Worm (Caenorhabditis elegans) whole organism, midembryonic: ENCODE data around the gene M05D6.2.
"Not testable (repeated sequence)": the region's sequence is repeated elsewhere in the genome, so short reads cannot be mapped to it uniquely, and the experiment has no call there.

Experiments used
- T22C8.4 ChIP-seq: fragments of 200-800 bp; sonication (Bioruptor generic); IDR thresholded peaks from 2 replicates; pipeline ENCODE4 v1.3.6; 2022; ENCODE audit warnings: missing genetic modification characterization, missing compliant biosample characterization
- cog-1 ChIP-seq: sonication (generic microtip); optimal IDR thresholded peaks from 2 replicates; lab custom pipeline; 2016; ENCODE audit warnings: missing genetic modification characterization, missing compliant biosample characterization
- flt-1 ChIP-seq: fragments of 200-800 bp; sonication (Bioruptor generic); IDR thresholded peaks from 2 replicates; pipeline ENCODE4 v1.3.6; 2022; ENCODE audit warnings: missing genetic modification characterization, missing compliant biosample characterization
- klf-2 ChIP-seq: fragments of 200-800 bp; sonication (Bioruptor generic); conservative IDR thresholded peaks from 2 replicates; pipeline ENCODE4 v1.3.6; 2022; ENCODE audit warnings: missing genetic modification reagents, missing genetic modification characterization, missing compliant biosample characterization
- med-1 ChIP-seq: sonication (generic microtip); optimal IDR thresholded peaks from 2 replicates; lab custom pipeline; 2017; ENCODE audit warnings: missing genetic modification characterization, mild to moderate bottlenecking, missing compliant biosample characterization, antibody characterized with exemption, missing genetic modification reagents; ENCODE audit not compliant: insufficient read depth
- ref-1 ChIP-seq: fragments of 200-800 bp; sonication (Bioruptor generic); conservative IDR thresholded peaks from 2 replicates; pipeline ENCODE4 v1.3.6; 2022; ENCODE audit warnings: missing genetic modification reagents, missing genetic modification characterization, missing compliant biosample characterization
- tab-1 ChIP-seq: fragments of 200-800 bp; sonication (Bioruptor generic); IDR thresholded peaks from 2 replicates; pipeline ENCODE4 v1.3.6; 2022; ENCODE audit warnings: missing genetic modification characterization, missing compliant biosample characterization
- ztf-23 ChIP-seq: fragments of 200-800 bp; sonication (Bioruptor generic); IDR thresholded peaks from 2 replicates; pipeline ENCODE4 v1.3.6; 2022; ENCODE audit warnings: missing genetic modification reagents, missing genetic modification characterization, missing compliant biosample characterization
- ztf-29 ChIP-seq: fragments of 200-800 bp; sonication (Bioruptor generic); IDR thresholded peaks from 2 replicates; pipeline ENCODE4 v1.3.6; 2022; ENCODE audit warnings: missing genetic modification reagents, missing genetic modification characterization, missing compliant biosample characterization

The M05D6.2 gene

DNA sequence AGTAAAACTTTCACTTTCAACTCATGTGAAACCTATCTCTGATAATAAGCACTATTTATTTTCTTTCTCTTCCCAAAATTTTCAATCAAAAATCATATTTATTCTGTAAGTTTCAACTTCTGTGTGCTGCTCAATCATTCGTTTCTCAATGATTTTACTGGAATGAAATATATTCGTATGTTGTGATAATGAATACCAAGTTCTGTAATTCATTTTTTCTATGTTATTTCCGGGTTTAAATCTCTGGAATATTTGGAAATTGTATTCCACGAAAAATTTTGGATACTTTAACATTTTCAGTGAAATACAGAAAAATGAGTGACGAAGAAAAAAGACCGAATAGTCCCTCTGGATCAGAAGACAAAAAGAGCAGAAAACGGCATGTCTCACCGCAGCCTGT, at the start of gene M05D6.2:
TSS of gene M05D6.2 (plus strand) at position 301 of the 400 bp plus-strand sequence.
- no peak for TF ChIP-seq klf-2 (GFP tag; lab: Robert Waterston, UW)
- TF ChIP-seq ref-1 (GFP tag; lab: Robert Waterston, UW): no peak
- no peak for TF ChIP-seq tab-1 (GFP tag; lab: Robert Waterston, UW)
- TF ChIP-seq ztf-29 (GFP tag; lab: Robert Waterston, UW): no peak
- no peak for TF ChIP-seq med-1 (GFP tag; lab: Kevin White, UChicago)
- no peak for TF ChIP-seq ztf-23 (GFP tag; lab: Robert Waterston, UW)
- TF ChIP-seq T22C8.4 (GFP tag; lab: Robert Waterston, UW): no peak
- TF ChIP-seq cog-1 (tag; lab: Kevin White, UChicago): no peak

DNA sequence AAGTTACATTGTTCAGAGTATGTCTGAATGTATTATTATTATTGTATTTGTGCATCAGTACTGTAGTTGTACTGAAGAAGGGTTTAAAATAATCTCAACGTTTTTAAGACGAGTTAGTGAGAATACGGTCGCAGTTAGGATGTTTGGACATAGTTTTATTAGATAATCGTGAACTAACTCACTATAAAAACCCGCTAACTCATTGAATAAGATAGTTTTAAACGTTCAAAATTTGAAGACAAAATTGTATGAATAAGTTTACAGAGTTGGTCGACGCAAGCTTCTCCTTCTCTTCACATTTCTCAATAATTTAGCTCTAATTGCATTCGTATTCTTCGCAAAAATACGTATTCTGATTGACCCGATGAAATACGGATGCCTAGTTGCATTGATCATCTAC, 48.9 kb upstream of the M05D6.2 start:
- TF ChIP-seq flt-1 (no peak), cog-1 (tag; lab: Kevin White, UChicago) (no peak), ref-1 (GFP tag; lab: Robert Waterston, UW) (no peak), ztf-29 (GFP tag; lab: Robert Waterston, UW) (no peak), klf-2 (GFP tag; lab: Robert Waterston, UW) (no peak), ztf-23 (GFP tag; lab: Robert Waterston, UW) (no peak), med-1 (GFP tag; lab: Kevin White, UChicago) (no peak), T22C8.4 (GFP tag; lab: Robert Waterston, UW) (no peak), tab-1 (GFP tag; lab: Robert Waterston, UW) (no peak)

DNA sequence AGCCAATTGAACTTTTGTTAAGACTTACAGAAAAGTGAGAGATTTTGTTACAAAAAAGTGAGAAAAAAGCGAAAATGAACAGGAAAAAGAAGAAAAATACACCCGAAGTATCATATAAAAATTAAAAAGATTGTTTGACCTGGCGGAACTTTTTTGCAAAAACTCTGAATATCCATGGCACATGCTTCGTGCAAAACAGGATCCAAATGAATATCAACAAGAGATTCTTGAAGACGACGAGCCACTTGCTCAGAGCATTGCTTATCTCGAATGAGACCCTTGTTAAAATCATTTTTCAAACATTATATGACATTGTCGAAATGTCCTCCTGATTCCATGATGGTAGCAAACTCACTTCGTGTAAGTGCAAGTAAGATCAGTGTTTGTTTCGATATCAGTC, 48.1 kb upstream of the M05D6.2 start, which contains the start of gene F14E5.8:
TSS of gene F14E5.8 (plus strand) at position 301 of the 400 bp plus-strand sequence.
- TF ChIP-seq cog-1 (tag; lab: Kevin White, UChicago); ztf-23 (GFP tag; lab: Robert Waterston, UW); ref-1 (GFP tag; lab: Robert Waterston, UW): not testable (repeated sequence)

DNA sequence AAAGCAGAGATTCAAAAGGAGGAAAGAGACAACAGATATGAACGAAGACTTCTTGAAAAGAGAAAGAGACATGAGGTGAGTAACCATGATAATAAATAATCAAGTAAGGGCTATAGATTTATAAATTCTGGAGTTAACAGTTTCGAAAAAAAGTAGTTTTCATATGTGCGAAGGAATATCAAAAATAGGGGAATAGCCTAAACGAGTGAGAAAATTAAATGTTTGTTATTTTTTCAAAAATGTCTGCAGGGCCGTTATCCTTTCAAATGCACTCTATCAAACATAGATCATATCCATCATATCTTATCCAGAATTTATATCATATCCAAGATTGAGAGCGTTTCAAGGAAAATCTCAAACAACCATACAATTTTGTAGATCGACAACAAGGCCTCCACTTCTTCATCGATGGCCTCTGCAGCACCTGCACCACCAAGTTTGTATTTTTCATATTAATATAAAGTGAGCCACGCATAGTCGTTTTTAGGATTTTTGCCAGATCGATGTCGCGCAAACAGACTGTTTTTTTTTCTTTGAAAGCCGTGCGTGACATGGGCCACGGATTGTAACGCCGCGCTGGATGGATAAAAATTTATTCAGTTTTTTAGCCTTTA, 47.0 kb upstream of the M05D6.2 start:
- TF ChIP-seq med-1 (GFP tag; lab: Kevin White, UChicago) (no peak), cog-1 (tag; lab: Kevin White, UChicago) (no peak), klf-2 (GFP tag; lab: Robert Waterston, UW) (no peak), tab-1 (GFP tag; lab: Robert Waterston, UW) (no peak), ztf-29 (GFP tag; lab: Robert Waterston, UW) (no peak), T22C8.4 (GFP tag; lab: Robert Waterston, UW) (no peak), ztf-23 (GFP tag; lab: Robert Waterston, UW) (no peak), ref-1 (GFP tag; lab: Robert Waterston, UW) (no peak), flt-1 (no peak)

DNA sequence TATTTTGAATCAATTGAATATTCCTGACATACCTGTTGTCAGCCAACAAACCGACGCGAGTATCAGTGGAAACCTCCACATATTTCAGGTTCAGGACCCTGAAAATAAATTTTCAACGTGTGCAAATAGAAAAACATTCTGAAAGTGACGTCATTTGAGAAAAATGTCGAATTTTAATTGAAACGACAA, 39.3 kb upstream of the M05D6.2 start, which contains the start of gene F14E5.2:
TSS of gene F14E5.2 (minus strand) at position 101 of the 189 bp plus-strand sequence.
- TF ChIP-seq tab-1 (GFP tag; lab: Robert Waterston, UW) (no peak), ref-1 (GFP tag; lab: Robert Waterston, UW) (no peak), med-1 (GFP tag; lab: Kevin White, UChicago) (no peak), flt-1 (no peak), T22C8.4 (GFP tag; lab: Robert Waterston, UW) (no peak), ztf-29 (GFP tag; lab: Robert Waterston, UW) (no peak), klf-2 (GFP tag; lab: Robert Waterston, UW) (no peak)

DNA sequence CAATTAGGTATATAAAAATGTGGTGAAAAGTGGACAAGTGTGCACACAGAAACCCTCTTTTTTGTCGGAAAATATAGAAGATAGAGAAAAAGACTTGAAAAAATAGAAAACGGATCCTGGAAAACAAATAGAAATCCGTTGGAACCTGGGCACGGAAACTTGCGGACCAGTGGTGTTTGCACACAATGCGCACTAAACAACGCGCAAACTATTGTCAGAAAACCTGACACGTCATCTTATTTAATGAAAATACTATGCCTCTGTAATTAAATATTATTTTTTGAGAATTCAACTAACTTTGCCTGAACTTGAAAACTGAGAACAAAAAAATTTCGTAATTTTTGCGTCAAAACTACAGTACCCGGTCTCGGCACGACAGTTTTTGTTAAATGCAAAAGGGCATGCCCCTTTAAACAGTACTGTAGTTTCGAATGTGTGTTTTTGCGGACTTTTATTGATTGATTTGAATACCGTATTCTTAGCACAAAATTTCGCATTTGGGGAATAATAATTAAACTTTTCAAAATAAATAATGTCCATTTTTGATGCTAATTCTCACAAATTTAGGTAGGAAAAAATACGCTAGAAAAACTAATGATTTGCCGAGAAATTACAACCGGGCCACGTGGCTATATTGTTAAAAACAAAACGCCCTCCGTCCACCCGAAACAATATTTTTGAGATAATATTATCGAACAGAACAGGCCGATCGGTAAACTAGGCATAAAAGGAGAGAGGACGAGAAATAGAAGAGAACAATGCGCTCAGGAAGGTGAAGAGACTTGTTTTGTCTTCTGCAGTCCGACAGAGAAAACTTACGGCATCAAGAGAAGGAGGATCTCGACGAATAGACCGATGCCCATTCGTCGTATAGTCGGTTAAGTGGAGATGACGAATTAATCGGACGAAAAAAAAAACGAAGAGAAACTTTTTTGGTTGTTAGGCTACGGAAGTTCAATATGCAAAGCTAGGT, 38.7 kb upstream of the M05D6.2 start:
- no peak for TF ChIP-seq klf-2 (GFP tag; lab: Robert Waterston, UW)
- TF ChIP-seq ztf-23 (GFP tag; lab: Robert Waterston, UW): no peak
- TF ChIP-seq flt-1: no peak
- TF ChIP-seq cog-1 (tag; lab: Kevin White, UChicago): no peak
- no peak for TF ChIP-seq ztf-29 (GFP tag; lab: Robert Waterston, UW)
- no peak for TF ChIP-seq ref-1 (GFP tag; lab: Robert Waterston, UW)
- no peak for TF ChIP-seq T22C8.4 (GFP tag; lab: Robert Waterston, UW)
- TF ChIP-seq tab-1 (GFP tag; lab: Robert Waterston, UW): no peak
- TF ChIP-seq med-1 (GFP tag; lab: Kevin White, UChicago): no peak

DNA sequence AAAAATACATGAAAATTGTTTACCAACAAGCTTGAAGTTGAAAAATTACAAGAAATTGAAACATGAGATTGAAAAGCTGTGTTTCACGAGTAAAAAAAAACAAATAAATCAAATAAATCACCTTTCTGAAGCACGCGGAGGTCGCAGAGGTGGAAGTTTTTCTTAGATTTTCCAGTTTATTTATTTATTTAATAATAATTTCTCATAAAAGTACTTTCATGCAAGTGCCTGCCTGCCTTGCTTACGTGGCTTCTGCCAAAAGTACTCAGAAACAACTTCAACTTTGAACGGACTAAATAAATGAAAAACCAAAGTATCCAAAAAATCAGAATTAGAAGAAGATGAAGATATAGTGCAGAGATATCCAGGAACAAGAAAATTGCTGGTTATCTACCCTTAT, 36.0 kb upstream of the M05D6.2 start, which contains the start of gene acp-2:
TSS of gene acp-2 (minus strand) at position 101 of the 400 bp plus-strand sequence.
- TF ChIP-seq cog-1 (tag; lab: Kevin White, UChicago): no peak
- no peak for TF ChIP-seq ztf-29 (GFP tag; lab: Robert Waterston, UW)
- TF ChIP-seq med-1 (GFP tag; lab: Kevin White, UChicago): no peak
- no peak for TF ChIP-seq ref-1 (GFP tag; lab: Robert Waterston, UW)
- no peak for TF ChIP-seq T22C8.4 (GFP tag; lab: Robert Waterston, UW)
- no peak for TF ChIP-seq tab-1 (GFP tag; lab: Robert Waterston, UW)
- TF ChIP-seq flt-1: no peak
- no peak for TF ChIP-seq klf-2 (GFP tag; lab: Robert Waterston, UW)
- TF ChIP-seq ztf-23 (GFP tag; lab: Robert Waterston, UW): no peak

DNA sequence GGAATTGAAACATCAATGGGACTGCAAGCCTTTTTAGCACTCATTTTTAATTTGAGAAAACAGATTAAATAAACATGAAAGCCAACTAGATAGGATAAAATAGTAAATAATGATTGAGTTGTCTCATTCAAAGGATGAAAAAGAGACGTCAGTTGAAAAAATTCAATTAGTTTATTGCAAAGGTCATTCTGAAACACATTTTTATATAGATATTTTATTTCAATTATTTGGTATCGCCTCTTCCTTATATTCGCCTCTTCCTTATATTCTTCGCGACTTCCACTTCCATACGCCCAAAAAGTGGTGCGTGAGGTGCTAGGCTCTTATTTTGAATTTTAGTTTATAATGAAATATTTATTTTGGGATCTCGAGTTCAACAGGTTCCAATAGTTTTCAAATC, 32.9 kb upstream of the M05D6.2 start, which contains the start of gene acp-4:
TSS of gene acp-4 (minus strand) at position 101 of the 400 bp plus-strand sequence.
- no peak for TF ChIP-seq ref-1 (GFP tag; lab: Robert Waterston, UW)
- no peak for TF ChIP-seq flt-1
- TF ChIP-seq tab-1 (GFP tag; lab: Robert Waterston, UW): no peak

DNA sequence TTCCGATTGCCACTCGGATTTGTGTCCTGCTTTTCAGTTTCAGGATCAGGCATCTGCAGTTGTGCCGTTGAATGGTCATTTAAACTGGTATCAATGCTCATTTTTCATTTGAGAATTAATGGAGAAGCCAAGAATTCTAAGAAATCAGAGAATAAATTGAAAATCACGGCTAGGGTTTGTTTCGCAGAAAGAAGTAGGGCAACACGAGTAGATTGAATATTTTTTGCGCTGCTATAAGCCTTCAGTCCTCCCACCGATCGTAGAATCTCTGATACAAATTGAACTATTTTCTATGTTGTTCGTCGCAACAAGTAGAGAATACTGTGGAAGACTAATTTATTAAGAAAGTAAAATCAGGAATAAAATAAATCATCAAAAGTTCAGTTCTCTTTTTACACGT, 30.9 kb upstream of the M05D6.2 start, which contains the start of gene acp-3:
TSS of gene acp-3 (minus strand) at position 101 of the 400 bp plus-strand sequence.
- TF ChIP-seq ztf-29 (GFP tag; lab: Robert Waterston, UW): no peak
